Worm (Caenorhabditis elegans) whole organism, young adult: ENCODE results near the gene srbc-49.

Source experiments
- B0019.2 ChIP-seq: fragments of 200-800 bp; sonication (Bioruptor generic); conservative IDR thresholded peaks from 2 replicates; pipeline ENCODE4 v1.3.6; 2022; ENCODE audit warnings: missing genetic modification reagents, missing genetic modification characterization, missing compliant biosample characterization
- C06A6.2 ChIP-seq: fragments of 200-800 bp; sonication (Bioruptor generic); conservative IDR thresholded peaks from 2 replicates; pipeline ENCODE4 v1.3.6; 2022; ENCODE audit warnings: missing genetic modification characterization, missing compliant biosample characterization
- D2030.7 ChIP-seq: fragments of 200-800 bp; sonication (Bioruptor generic); IDR thresholded peaks from 2 replicates; pipeline ENCODE4 v1.3.6; 2022; ENCODE audit warnings: missing genetic modification reagents, missing genetic modification characterization, missing compliant biosample characterization
- F23B12.7 ChIP-seq: sonication (generic microtip); optimal IDR thresholded peaks from 2 replicates; lab custom pipeline; 2017; ENCODE audit warnings: missing genetic modification characterization, mild to moderate bottlenecking, missing compliant biosample characterization, antibody characterized with exemption, moderate library complexity; ENCODE audit not compliant: insufficient read depth
- F39B2.1 ChIP-seq: fragments of 200-800 bp; sonication (Bioruptor generic); IDR thresholded peaks from 2 replicates; pipeline ENCODE4 v1.3.6; 2022; ENCODE audit warnings: missing genetic modification reagents, missing genetic modification characterization, missing compliant biosample characterization
- F57A8.1 ChIP-seq: fragments of 200-800 bp; sonication (Bioruptor generic); optimal IDR thresholded peaks from 2 replicates; lab custom pipeline; 2018; ENCODE audit warnings: mild to moderate bottlenecking, missing genetic modification characterization, moderate library complexity, missing compliant biosample characterization
- F57C9.4 ChIP-seq: sonication (generic microtip); optimal IDR thresholded peaks from 2 replicates; lab custom pipeline; 2017; ENCODE audit warnings: mild to moderate bottlenecking, missing genetic modification characterization, missing compliant biosample characterization
- K12H6.12 ChIP-seq: fragments of 200-800 bp; sonication (Bioruptor generic); optimal IDR thresholded peaks from 2 replicates; lab custom pipeline; 2018; ENCODE audit warnings: mild to moderate bottlenecking, missing genetic modification characterization, missing compliant biosample characterization
- aptf-3 ChIP-seq: fragments of 200-800 bp; sonication (Bioruptor generic); IDR thresholded peaks from 2 replicates; pipeline ENCODE4 v1.3.6; 2022; ENCODE audit warnings: missing genetic modification characterization, missing compliant biosample characterization
- cebp-1 ChIP-seq, 2 experiments: fragments of 200-800 bp in 1 of 2; sonication (Bioruptor generic) in 1 of 2; sonication (generic microtip) in 1 of 2; IDR thresholded peaks in 1 of 2; optimal IDR thresholded peaks in 1 of 2; 2 replicates each; pipeline versions ENCODE4 v1.3.6 to Lab custom; 2017 to 2022; ENCODE audit warnings: missing compliant biosample characterization in 2 of 2, missing genetic modification characterization in 2 of 2, mild to moderate bottlenecking in 1 of 2, missing genetic modification reagents in 1 of 2, moderate library complexity in 1 of 2
- ceh-58 ChIP-seq: fragments of 200-800 bp; sonication (Bioruptor generic); IDR thresholded peaks from 2 replicates; pipeline ENCODE4 v1.3.6; 2022; ENCODE audit warnings: missing genetic modification characterization, missing compliant biosample characterization
- ceh-91 ChIP-seq: fragments of 200-800 bp; sonication (Bioruptor generic); IDR thresholded peaks from 2 replicates; pipeline ENCODE4 v1.3.6; 2022; ENCODE audit warnings: missing genetic modification reagents, missing genetic modification characterization, missing compliant biosample characterization
- die-1 ChIP-seq: sonication (generic microtip); optimal IDR thresholded peaks from 2 replicates; lab custom pipeline; 2016; ENCODE audit warnings: missing genotype, mild to moderate bottlenecking, missing genetic modification characterization, missing compliant biosample characterization
- dpl-1 ChIP-seq: fragments of 150-350 bp; optimal IDR thresholded peaks from 2 replicates; lab custom pipeline; 2014; ENCODE audit warnings: missing biosample characterization, missing genetic modification reagents, missing genetic modification characterization
- egl-44 ChIP-seq: fragments of 200-800 bp; sonication (Bioruptor generic); IDR thresholded peaks from 2 replicates; pipeline ENCODE4 v1.3.6; 2022; ENCODE audit warnings: missing genetic modification reagents, missing genetic modification characterization, missing compliant biosample characterization
- ets-4 ChIP-seq: fragments of 200-800 bp; sonication (Bioruptor generic); optimal IDR thresholded peaks from 2 replicates; lab custom pipeline; 2018; ENCODE audit warnings: mild to moderate bottlenecking, missing genetic modification characterization, missing compliant biosample characterization
- hlh-26 ChIP-seq: fragments of 200-800 bp; sonication (Bioruptor generic); conservative IDR thresholded peaks from 2 replicates; pipeline ENCODE4 v1.3.6; 2022; ENCODE audit warnings: missing genetic modification reagents, missing genetic modification characterization, missing compliant biosample characterization
- hmg-1.2 ChIP-seq: fragments of 200-800 bp; sonication (Bioruptor generic); IDR thresholded peaks from 2 replicates; pipeline ENCODE4 v1.3.6; 2022; ENCODE audit warnings: missing genetic modification reagents, missing genetic modification characterization, missing compliant biosample characterization
- let-607 ChIP-seq, 2 experiments: fragments of 200-800 bp in 1 of 2; sonication (Bioruptor generic) in 1 of 2; sonication (generic microtip) in 1 of 2; optimal IDR thresholded peaks; 2 replicates each; lab custom pipeline; 2016 to 2018; ENCODE audit warnings: mild to moderate bottlenecking in 2 of 2, missing compliant biosample characterization in 2 of 2, missing genetic modification characterization in 2 of 2, moderate library complexity in 2 of 2, missing genotype in 1 of 2
- lin-26 ChIP-seq: fragments of 200-800 bp; sonication (Bioruptor generic); IDR thresholded peaks from 2 replicates; pipeline ENCODE4 v1.3.6; 2022; ENCODE audit warnings: missing genetic modification reagents, missing genetic modification characterization, missing compliant biosample characterization
- lir-1 ChIP-seq: fragments of 200-800 bp; sonication (Bioruptor generic); conservative IDR thresholded peaks from 2 replicates; pipeline ENCODE4 v1.3.6; 2022; ENCODE audit warnings: missing genetic modification reagents, missing genetic modification characterization, missing compliant biosample characterization
- lsy-27 ChIP-seq: sonication (generic microtip); optimal IDR thresholded peaks from 2 replicates; lab custom pipeline; 2017; ENCODE audit warnings: missing genetic modification characterization, mild to moderate bottlenecking, missing compliant biosample characterization, antibody characterized with exemption, missing genotype, borderline replicate concordance; ENCODE audit not compliant: insufficient read depth
- madf-8 ChIP-seq: fragments of 200-800 bp; sonication (Bioruptor generic); conservative IDR thresholded peaks from 2 replicates; pipeline ENCODE4 v1.3.6; 2022; ENCODE audit warnings: missing genetic modification reagents, missing genetic modification characterization, missing compliant biosample characterization
- mcd-1 ChIP-seq: fragments of 200-800 bp; sonication (Bioruptor generic); IDR thresholded peaks from 2 replicates; pipeline ENCODE4 v1.3.6; 2022; ENCODE audit warnings: missing genetic modification reagents, missing genetic modification characterization, missing compliant biosample characterization
- nhr-120 ChIP-seq: fragments of 200-800 bp; sonication (Bioruptor generic); IDR thresholded peaks from 2 replicates; pipeline ENCODE4 v1.3.6; 2022; ENCODE audit warnings: missing genetic modification characterization, missing compliant biosample characterization
- nhr-179 ChIP-seq: sonication (generic microtip); optimal IDR thresholded peaks from 2 replicates; lab custom pipeline; 2016; ENCODE audit warnings: mild to moderate bottlenecking, missing genetic modification characterization, missing compliant biosample characterization
- nhr-80 ChIP-seq: sonication (generic microtip); optimal IDR thresholded peaks from 2 replicates; lab custom pipeline; 2016; ENCODE audit warnings: missing genetic modification characterization, missing compliant biosample characterization
- pbrm-1 ChIP-seq: fragments of 200-800 bp; sonication (Bioruptor generic); IDR thresholded peaks from 2 replicates; pipeline ENCODE4 v1.3.6; 2022; ENCODE audit warnings: missing genetic modification reagents, missing genetic modification characterization, missing compliant biosample characterization
- rcor-1 ChIP-seq: fragments of 200-800 bp; sonication (Bioruptor generic); IDR thresholded peaks from 2 replicates; pipeline ENCODE4 v1.3.6; 2022; ENCODE audit warnings: missing genetic modification reagents, missing genetic modification characterization, missing compliant biosample characterization
- rpc-1 ChIP-seq, 2 experiments: fragments of 150-350 bp in 1 of 2; sonication (generic microtip) in 1 of 2; optimal IDR thresholded peaks; 2 replicates each; lab custom pipeline; 2014 to 2018; ENCODE audit warnings: missing biosample characterization in 1 of 2, missing genetic modification characterization in 1 of 2, missing genetic modification reagents in 1 of 2, missing genotype in 1 of 2
- snpc-3.4 ChIP-seq: sonication (generic microtip); optimal IDR thresholded peaks from 2 replicates; lab custom pipeline; 2017; ENCODE audit warnings: missing genetic modification characterization, mild to moderate bottlenecking, missing compliant biosample characterization, antibody characterized with exemption, moderate library complexity, missing genotype, missing genetic modification reagents
- ztf-18 ChIP-seq: sonication (generic microtip); optimal IDR thresholded peaks from 2 replicates; lab custom pipeline; 2016; ENCODE audit warnings: missing genotype, mild to moderate bottlenecking, missing genetic modification characterization, missing compliant biosample characterization
- ztf-22 ChIP-seq: fragments of 200-800 bp; sonication (Bioruptor generic); optimal IDR thresholded peaks from 2 replicates; lab custom pipeline; 2018; ENCODE audit warnings: mild to moderate bottlenecking, missing genetic modification characterization, moderate library complexity, missing compliant biosample characterization
- ztf-25 ChIP-seq: fragments of 200-800 bp; sonication (Bioruptor generic); IDR thresholded peaks from 2 replicates; pipeline ENCODE4 v1.3.6; 2022; ENCODE audit warnings: missing genetic modification reagents, missing genetic modification characterization, missing compliant biosample characterization
- ztf-26 ChIP-seq: sonication (generic microtip); optimal IDR thresholded peaks from 2 replicates; lab custom pipeline; 2017; ENCODE audit warnings: missing genetic modification characterization, missing compliant biosample characterization

srbc-49 gene

ce11 chrV:15779128-15779729 is 42.3 kb upstream of the srbc-49 start, which contains the start of the genes nhr-285 and irld-52:
Gene nhr-285 (minus strand): TSS chrV:15779228.
Gene irld-52 (plus strand): TSS chrV:15779679.
- TF ChIP-seq F57A8.1 (no peak), nhr-179 (tag; lab: Kevin White, UChicago) (no peak), aptf-3 (GFP tag; lab: Robert Waterston, UW) (no peak), egl-44 (no peak), K12H6.12 (tag; lab: Kevin White, UChicago) (no peak), ceh-91 (GFP tag; lab: Robert Waterston, UW) (no peak), pbrm-1 (no peak), mcd-1 (GFP tag; lab: Robert Waterston, UW) (no peak), ets-4 (GFP tag; lab: Kevin White, UChicago) (no peak), lin-26 (no peak), F39B2.1 (no peak), D2030.7 (GFP tag; lab: Robert Waterston, UW) (no peak)

ce11 chrV:15781086-15781485 is 40.4 kb upstream of the srbc-49 start, which contains the start of gene T26E4.2:
Gene T26E4.2 (plus strand): TSS chrV:15781386.
- no peak for TF ChIP-seq rpc-1 (optimal IDR thresholded peaks at IDR 0.05; lab: Kevin White, UChicago)
- TF ChIP-seq rpc-1 (tag; optimal IDR thresholded peaks at IDR 0.05; lab: Kevin White, UChicago), result no peak
- no peak for TF ChIP-seq snpc-3.4
- no peak for TF ChIP-seq aptf-3 (GFP tag; lab: Robert Waterston, UW)
- no peak for TF ChIP-seq die-1 (tag; lab: Kevin White, UChicago)
- no peak for TF ChIP-seq F23B12.7 (tag; lab: Kevin White, UChicago)
- TF ChIP-seq ztf-26 (tag; lab: Kevin White, UChicago), result no peak
- TF ChIP-seq dpl-1 (GFP tag; lab: Kevin White, UChicago), result no peak

- no peak for TF ChIP-seq hmg-1.2 (GFP tag; lab: Robert Waterston, UW)
- no peak for TF ChIP-seq nhr-120
- no peak for TF ChIP-seq ztf-22 (GFP tag; lab: Kevin White, UChicago)
- TF ChIP-seq madf-8 (GFP tag; lab: Robert Waterston, UW), result no peak
- no peak for TF ChIP-seq aptf-3 (GFP tag; lab: Robert Waterston, UW)
- TF ChIP-seq, all 124 proteins: peak for 0
These were observed 39.0 kb upstream of the srbc-49 start, which contains the start of gene T26E4.3 for ce11 chrV:15782494-15782893. Gene T26E4.3 (plus strand): TSS chrV:15782794.

- TF ChIP-seq F57C9.4 (tag; lab: Kevin White, UChicago) (no peak), F39B2.1 (no peak), dpl-1 (GFP tag; lab: Kevin White, UChicago) (no peak), rpc-1 (optimal IDR thresholded peaks at IDR 0.05; lab: Kevin White, UChicago) (no peak), rpc-1 (tag; optimal IDR thresholded peaks at IDR 0.05; lab: Kevin White, UChicago) (no peak), hmg-1.2 (GFP tag; lab: Robert Waterston, UW) (no peak), pbrm-1 (no peak), ztf-25 (no peak), K12H6.12 (tag; lab: Kevin White, UChicago) (no peak), rcor-1 (GFP tag; lab: Robert Waterston, UW) (no peak), hlh-26 (GFP tag; lab: Robert Waterston, UW) (no peak), lir-1 (no peak), cebp-1 (GFP tag; IDR thresholded peaks at IDR 0.05; lab: Robert Waterston, UW) (no peak), cebp-1 (tag; optimal IDR thresholded peaks at IDR 0.05; lab: Kevin White, UChicago) (no peak), C06A6.2 (GFP tag; lab: Robert Waterston, UW) (no peak), B0019.2 (no peak), nhr-80 (tag; lab: Kevin White, UChicago) (no peak), lsy-27 (no peak), let-607 (tag; optimal IDR thresholded peaks at IDR 0.05; lab: Kevin White, UChicago) (no peak), ztf-18 (tag; lab: Kevin White, UChicago) (no peak), ceh-91 (GFP tag; lab: Robert Waterston, UW) (no peak), ceh-58 (no peak)
- TF ChIP-seq, all 124 proteins: peak for 0
These were observed 29.1 kb upstream of the srbc-49 start, which contains the start of gene T26E4.4 for ce11 chrV:15792409-15792808. Gene T26E4.4 (minus strand): TSS chrV:15792509.
